Worm (Caenorhabditis elegans) whole organism, early embryonic: ENCODE results near the gene isp-1.

Experiments used
- F13C5.2 ChIP-seq: sonication (generic microtip); optimal IDR thresholded peaks from 2 replicates; lab custom pipeline; 2017; ENCODE audit warnings: mild to moderate bottlenecking, missing genetic modification characterization, inconsistent platforms, missing compliant biosample characterization
- ama-1 ChIP-seq: fragments of 150-350 bp; optimal IDR thresholded peaks from 2 replicates; lab custom pipeline; 2014
- ceh-13 ChIP-seq: fragments of 200-800 bp; sonication (Bioruptor generic); optimal IDR thresholded peaks from 2 replicates; lab custom pipeline; 2018; ENCODE audit warnings: mild to moderate bottlenecking, missing genetic modification characterization, missing compliant biosample characterization
- ceh-36 ChIP-seq: sonication (generic microtip); optimal IDR thresholded peaks from 2 replicates; lab custom pipeline; 2016; ENCODE audit warnings: missing genetic modification characterization, inconsistent platforms, missing compliant biosample characterization
- flt-1 ChIP-seq: fragments of 200-800 bp; sonication (Bioruptor generic); IDR thresholded peaks from 2 replicates; pipeline ENCODE4 v1.3.6; 2022; ENCODE audit warnings: missing genetic modification characterization, missing compliant biosample characterization
- hmg-4 ChIP-seq: fragments of 200-800 bp; sonication (Bioruptor generic); optimal IDR thresholded peaks from 2 replicates; lab custom pipeline; 2018; ENCODE audit warnings: mild to moderate bottlenecking, missing genetic modification characterization, missing compliant biosample characterization
- scrt-1 ChIP-seq: fragments of 200-800 bp; sonication (Bioruptor generic); IDR thresholded peaks from 2 replicates; pipeline ENCODE4 v1.3.6; 2022; ENCODE audit warnings: missing genetic modification characterization, missing compliant biosample characterization
- tbx-11 ChIP-seq: fragments of 200-800 bp; sonication (Bioruptor generic); IDR thresholded peaks from 2 replicates; pipeline ENCODE4 v1.3.6; 2022; ENCODE audit warnings: missing genetic modification characterization, missing compliant biosample characterization
- tbx-37 ChIP-seq: fragments of 200-800 bp; sonication (Bioruptor generic); conservative IDR thresholded peaks from 2 replicates; pipeline ENCODE4 v1.3.6; 2022; ENCODE audit warnings: missing genetic modification reagents, missing genetic modification characterization, missing compliant biosample characterization
- tra-4 ChIP-seq: sonication (generic microtip); optimal IDR thresholded peaks from 2 replicates; lab custom pipeline; 2017; ENCODE audit warnings: missing genetic modification characterization, missing compliant biosample characterization

ce11 chrIV:8103196-8103595, 32.7 kb downstream of the isp-1 start:
- TF ChIP-seq flt-1 (GFP tag; lab: Robert Waterston, UW), result no peak
- TF ChIP-seq scrt-1, result no peak
- TF ChIP-seq tbx-11 (GFP tag; lab: Robert Waterston, UW), result no peak
- no peak for TF ChIP-seq ama-1 (lab: Kevin White, UChicago)
- no peak for TF ChIP-seq hmg-4
- no peak for TF ChIP-seq ceh-13 (GFP tag; lab: Kevin White, UChicago)
- no peak for TF ChIP-seq F13C5.2 (tag; lab: Kevin White, UChicago)
- TF ChIP-seq ceh-36 (tag; lab: Kevin White, UChicago), result no peak
- no peak for TF ChIP-seq tbx-37 (GFP tag; lab: Robert Waterston, UW)
- TF ChIP-seq tra-4 (tag; lab: Kevin White, UChicago), result no peak
